Worm (Caenorhabditis elegans) whole organism, mixed stage, embryonic: ENCODE measurements around the gene eef-1B.1.

Source experiments
- bed-3 ChIP-seq: fragments of 200-800 bp; sonication (Bioruptor generic); optimal IDR thresholded peaks from 3 replicates; lab custom pipeline; 2018; ENCODE audit warnings: mild to moderate bottlenecking, missing genetic modification characterization, moderate library complexity, missing compliant biosample characterization
- blmp-1 ChIP-seq: fragments of 150-350 bp; optimal IDR thresholded peaks from 2 replicates; lab custom pipeline; 2014; ENCODE audit warnings: missing biosample characterization, missing genetic modification characterization
- ceh-39 ChIP-seq: fragments of 150-350 bp; optimal IDR thresholded peaks from 2 replicates; lab custom pipeline; 2014; ENCODE audit warnings: missing biosample characterization, missing genetic modification characterization
- ceh-43 ChIP-seq: fragments of 200-800 bp; sonication (Bioruptor generic); optimal IDR thresholded peaks from 2 replicates; lab custom pipeline; 2018; ENCODE audit warnings: mild to moderate bottlenecking, missing genetic modification characterization, moderate library complexity, missing compliant biosample characterization
- ceh-83 ChIP-seq: fragments of 200-800 bp; sonication (Bioruptor generic); optimal IDR thresholded peaks from 2 replicates; lab custom pipeline; 2018; ENCODE audit warnings: mild to moderate bottlenecking, missing genetic modification characterization, missing compliant biosample characterization
- ces-1 ChIP-seq: fragments of 150-350 bp; optimal IDR thresholded peaks from 2 replicates; lab custom pipeline; 2014; ENCODE audit warnings: missing biosample characterization, missing genetic modification reagents, missing genetic modification characterization
- cnd-1 ChIP-seq: fragments of 200-800 bp; sonication (Bioruptor generic); optimal IDR thresholded peaks from 2 replicates; lab custom pipeline; 2018; ENCODE audit warnings: mild to moderate bottlenecking, missing genetic modification characterization, missing compliant biosample characterization
- drap-1 ChIP-seq: fragments of 200-800 bp; sonication (Bioruptor generic); optimal IDR thresholded peaks from 3 replicates; lab custom pipeline; 2018; ENCODE audit warnings: mild to moderate bottlenecking, missing genetic modification characterization, missing compliant biosample characterization
- elt-3 ChIP-seq: fragments of 150-350 bp; optimal IDR thresholded peaks from 2 replicates; lab custom pipeline; 2014; ENCODE audit warnings: missing biosample characterization, missing genetic modification characterization
- flh-1 ChIP-seq: fragments of 200-800 bp; sonication (Bioruptor generic); optimal IDR thresholded peaks from 2 replicates; lab custom pipeline; 2018; ENCODE audit warnings: mild to moderate bottlenecking, missing genetic modification characterization, moderate library complexity, missing compliant biosample characterization
- ham-2 ChIP-seq: fragments of 200-800 bp; sonication (Bioruptor generic); optimal IDR thresholded peaks from 2 replicates; lab custom pipeline; 2018; ENCODE audit warnings: mild to moderate bottlenecking, missing genetic modification characterization, missing compliant biosample characterization
- hlh-1 ChIP-seq: fragments of 150-350 bp; optimal IDR thresholded peaks from 2 replicates; lab custom pipeline; 2014; ENCODE audit warnings: missing biosample characterization, missing genetic modification reagents, missing genetic modification characterization
- lin-13 ChIP-seq: fragments of 150-350 bp; optimal IDR thresholded peaks from 2 replicates; lab custom pipeline; 2014; ENCODE audit warnings: missing biosample characterization, missing genetic modification characterization
- lin-32 ChIP-seq: fragments of 200-800 bp; sonication (Bioruptor generic); optimal IDR thresholded peaks from 2 replicates; lab custom pipeline; 2018; ENCODE audit warnings: mild to moderate bottlenecking, missing genetic modification characterization, missing compliant biosample characterization
- lsy-2 ChIP-seq: fragments of 150-350 bp; optimal IDR thresholded peaks from 2 replicates; lab custom pipeline; 2014; ENCODE audit warnings: missing biosample characterization, missing genetic modification characterization
- mab-5 ChIP-seq: fragments of 150-350 bp; optimal IDR thresholded peaks from 2 replicates; lab custom pipeline; 2014; ENCODE audit warnings: missing biosample characterization, missing genetic modification characterization
- mep-1 ChIP-seq: fragments of 150-350 bp; optimal IDR thresholded peaks from 2 replicates; lab custom pipeline; 2017; ENCODE audit warnings: missing biosample characterization, missing genetic modification reagents, missing genetic modification characterization, inconsistent platforms
- mls-2 ChIP-seq: sonication (generic microtip); optimal IDR thresholded peaks from 2 replicates; lab custom pipeline; 2016; ENCODE audit warnings: mild to moderate bottlenecking, missing genetic modification characterization, moderate library complexity, missing compliant biosample characterization
- nhr-2 ChIP-seq: fragments of 150-350 bp; optimal IDR thresholded peaks from 2 replicates; lab custom pipeline; 2014; ENCODE audit warnings: missing biosample characterization, missing genetic modification characterization
- nhr-237 ChIP-seq: fragments of 150-350 bp; optimal IDR thresholded peaks from 2 replicates; lab custom pipeline; 2014; ENCODE audit warnings: missing biosample characterization, missing genetic modification characterization
- nhr-28 ChIP-seq: fragments of 150-350 bp; optimal IDR thresholded peaks from 2 replicates; lab custom pipeline; 2014; ENCODE audit warnings: missing biosample characterization, missing genetic modification characterization
- nhr-76 ChIP-seq: sonication (generic microtip); optimal IDR thresholded peaks from 2 replicates; lab custom pipeline; 2017; ENCODE audit warnings: missing biosample characterization, missing genetic modification characterization
- sem-2 ChIP-seq: fragments of 200-800 bp; sonication (Bioruptor generic); optimal IDR thresholded peaks from 2 replicates; lab custom pipeline; 2018; ENCODE audit warnings: mild to moderate bottlenecking, missing genetic modification characterization, missing compliant biosample characterization
- sptf-1 ChIP-seq: sonication (generic microtip); optimal IDR thresholded peaks from 2 replicates; lab custom pipeline; 2017; ENCODE audit warnings: mild to moderate bottlenecking, missing genetic modification characterization, moderate library complexity, missing compliant biosample characterization
- unc-120 ChIP-seq: sonication (generic microtip); optimal IDR thresholded peaks from 2 replicates; lab custom pipeline; 2017; ENCODE audit warnings: missing genetic modification characterization, missing compliant biosample characterization; ENCODE audit not compliant: poor library complexity, severe bottlenecking
- unc-39 ChIP-seq: fragments of 150-350 bp; optimal IDR thresholded peaks from 2 replicates; lab custom pipeline; 2014; ENCODE audit warnings: missing biosample characterization, missing genetic modification characterization
- unc-62 ChIP-seq: fragments of 150-350 bp; optimal IDR thresholded peaks from 2 replicates; lab custom pipeline; 2014; ENCODE audit warnings: missing biosample characterization, missing genetic modification reagents, missing genetic modification characterization
- zip-8 ChIP-seq: fragments of 150-350 bp; optimal IDR thresholded peaks from 2 replicates; lab custom pipeline; 2014; ENCODE audit warnings: missing biosample characterization, missing genetic modification characterization

Gene eef-1B.1

ce11 chrIII:7981233-7981632 lies 8.0 kb upstream of the eef-1B.1 start:
- TF ChIP-seq unc-120 (tag; lab: Kevin White, UChicago) (no peak), unc-62 (GFP tag; lab: Kevin White, UChicago) (no peak), blmp-1 (tag; lab: Kevin White, UChicago) (no peak), bed-3 (no peak), lin-13 (tag; lab: Kevin White, UChicago) (no peak), ceh-43 (no peak), nhr-237 (tag; lab: Kevin White, UChicago) (no peak), nhr-76 (tag; lab: Kevin White, UChicago) (no peak), mab-5 (tag; lab: Kevin White, UChicago) (no peak)
- TF ChIP-seq, all 35 proteins: peak for 0

ce11 chrIII:7979659-7980058 lies 6.5 kb upstream of the eef-1B.1 start, which contains the start of gene clp-1:
Gene clp-1, plus strand, starts transcription at chrIII:7979959.
- TF ChIP-seq bed-3 = no peak

- peak; percentile 18 for TF ChIP-seq ces-1 (GFP tag; lab: Kevin White, UChicago)
- TF ChIP-seq nhr-28 = no peak
- no peak for TF ChIP-seq drap-1
- TF ChIP-seq lin-32 (GFP tag; lab: Kevin White, UChicago) = no peak
- TF ChIP-seq zip-8 (tag; lab: Kevin White, UChicago) = no peak
These were observed 5.5 kb upstream of the eef-1B.1 start for ce11 chrIII:7978723-7979122.

ce11 chrIII:7978289-7978688 lies 5.1 kb upstream of the eef-1B.1 start:
- no peak for TF ChIP-seq hlh-1 (tag; lab: Kevin White, UChicago)
- no peak for TF ChIP-seq blmp-1 (tag; lab: Kevin White, UChicago)
- no peak for TF ChIP-seq ceh-39 (tag; lab: Kevin White, UChicago)
- no peak for TF ChIP-seq sptf-1 (tag; lab: Kevin White, UChicago)
- TF ChIP-seq sem-2 = no peak
- no peak for TF ChIP-seq nhr-2 (tag; lab: Kevin White, UChicago)
- no peak for TF ChIP-seq flh-1 (GFP tag; lab: Kevin White, UChicago)
- TF ChIP-seq zip-8 (tag; lab: Kevin White, UChicago) = no peak
- TF ChIP-seq ham-2 (GFP tag; lab: Kevin White, UChicago) = no peak
- TF ChIP-seq elt-3 (tag; lab: Kevin White, UChicago) = no peak
- TF ChIP-seq unc-62 (GFP tag; lab: Kevin White, UChicago) = no peak
- no peak for TF ChIP-seq bed-3
- no peak for TF ChIP-seq unc-120 (tag; lab: Kevin White, UChicago)
- TF ChIP-seq mep-1 = no peak
- TF ChIP-seq mls-2 (tag; lab: Kevin White, UChicago) = no peak
- TF ChIP-seq, all 35 proteins: peak for 0

ce11 chrIII:7977777-7978176 lies 4.6 kb upstream of the eef-1B.1 start, which contains the start of gene C06G4.4:
Gene C06G4.4, minus strand, starts transcription at chrIII:7977812.
- TF ChIP-seq mep-1 (no peak), unc-120 (tag; lab: Kevin White, UChicago) (no peak), unc-39 (tag; lab: Kevin White, UChicago) (no peak)

ce11 chrIII:7977224-7977623 lies 4.0 kb upstream of the eef-1B.1 start:
- TF ChIP-seq ceh-83 (GFP tag; lab: Kevin White, UChicago) (no peak), zip-8 (tag; lab: Kevin White, UChicago) (no peak), ham-2 (GFP tag; lab: Kevin White, UChicago) (no peak), nhr-2 (tag; lab: Kevin White, UChicago) (no peak), nhr-28 (no peak)

- TF ChIP-seq sptf-1 (tag; lab: Kevin White, UChicago) (no peak), lin-32 (GFP tag; lab: Kevin White, UChicago) (no peak), unc-120 (tag; lab: Kevin White, UChicago) (no peak), sem-2 (no peak), mab-5 (tag; lab: Kevin White, UChicago) (no peak), lsy-2 (tag; lab: Kevin White, UChicago) (no peak), unc-62 (GFP tag; lab: Kevin White, UChicago) (no peak), cnd-1 (tag; lab: Kevin White, UChicago) (no peak), bed-3 (no peak)
These were observed 902 bp upstream of the eef-1B.1 start for ce11 chrIII:7973968-7974607.
